Fruit fly (Drosophila melanogaster) whole organism, pupa: ENCODE measurements around the gene CG17834.

Experiments
- CG10348 ChIP-seq: fragments of 200-800 bp; sonication (Bioruptor generic); IDR thresholded peaks from 2 replicates; pipeline ENCODE4 v1.3.6; 2022; ENCODE audit warnings: missing biosample characterization, missing genetic modification characterization
- CG12605 ChIP-seq: fragments of 200-800 bp; sonication (Bioruptor generic); IDR thresholded peaks from 2 replicates; pipeline ENCODE4 v1.3.6; 2022; ENCODE audit warnings: missing biosample characterization, missing genetic modification characterization
- CG13204 ChIP-seq: fragments of 200-800 bp; sonication (Bioruptor generic); optimal IDR thresholded peaks from 2 replicates; lab custom pipeline; 2018; ENCODE audit warnings: missing biosample characterization, mild to moderate bottlenecking, missing genetic modification characterization, moderate library complexity
- CG14655 ChIP-seq: fragments of 200-800 bp; sonication (Bioruptor generic); optimal IDR thresholded peaks from 3 replicates; lab custom pipeline; 2017; ENCODE audit warnings: mild to moderate bottlenecking, missing biosample characterization, missing genetic modification reagents, missing genetic modification characterization
- CG15710 ChIP-seq: fragments of 200-800 bp; sonication (Bioruptor generic); optimal IDR thresholded peaks from 2 replicates; lab custom pipeline; 2018; ENCODE audit warnings: missing biosample characterization, mild to moderate bottlenecking, missing genetic modification characterization, moderate library complexity
- CG17806 ChIP-seq: fragments of 200-800 bp; sonication (Bioruptor generic); optimal IDR thresholded peaks from 2 replicates; lab custom pipeline; 2018; ENCODE audit warnings: missing biosample characterization, mild to moderate bottlenecking, missing genetic modification characterization, moderate library complexity
- CG32121 ChIP-seq: fragments of 200-800 bp; sonication (Bioruptor generic); IDR thresholded peaks from 2 replicates; pipeline ENCODE4 v1.3.6; 2022; ENCODE audit warnings: missing biosample characterization, missing genetic modification characterization
- CG34367 ChIP-seq: fragments of 200-800 bp; sonication (Bioruptor generic); optimal IDR thresholded peaks from 2 replicates; lab custom pipeline; 2018; ENCODE audit warnings: missing biosample characterization, mild to moderate bottlenecking, missing genetic modification characterization
- CG4496 ChIP-seq: fragments of 200-800 bp; sonication (Bioruptor generic); IDR thresholded peaks from 3 replicates; pipeline ENCODE4 v1.3.6; 2022; ENCODE audit warnings: missing biosample characterization, missing genetic modification characterization
- CG8159 ChIP-seq: fragments of 200-800 bp; sonication (Bioruptor generic); optimal IDR thresholded peaks from 3 replicates; lab custom pipeline; 2018; ENCODE audit warnings: missing biosample characterization, mild to moderate bottlenecking, missing genetic modification characterization, moderate library complexity
- CG8301 ChIP-seq: fragments of 200-800 bp; sonication (Bioruptor generic); optimal IDR thresholded peaks from 2 replicates; lab custom pipeline; 2018; ENCODE audit warnings: missing biosample characterization, mild to moderate bottlenecking, missing genetic modification characterization
- CG9948 ChIP-seq: fragments of 200-800 bp; sonication (Bioruptor generic); optimal IDR thresholded peaks from 2 replicates; lab custom pipeline; 2018; ENCODE audit warnings: missing biosample characterization, mild to moderate bottlenecking, missing genetic modification characterization, moderate library complexity
- D1 ChIP-seq: fragments of 200-800 bp; sonication (Bioruptor generic); optimal IDR thresholded peaks from 2 replicates; lab custom pipeline; 2018; ENCODE audit warnings: missing biosample characterization, mild to moderate bottlenecking, missing genetic modification characterization, moderate library complexity
- EcR ChIP-seq: fragments of 200-800 bp; sonication (Bioruptor generic); optimal IDR thresholded peaks from 3 replicates; lab custom pipeline; 2019; ENCODE audit warnings: missing biosample characterization, missing genetic modification characterization, mild to moderate bottlenecking, moderate library complexity, missing genetic modification reagents
- Ets98B ChIP-seq: fragments of 200-800 bp; sonication (Bioruptor generic); IDR thresholded peaks from 2 replicates; pipeline ENCODE4 v1.3.6; 2022; ENCODE audit warnings: missing biosample characterization, missing genetic modification characterization
- Pif1A ChIP-seq: fragments of 200-800 bp; sonication (Bioruptor generic); optimal IDR thresholded peaks from 3 replicates; lab custom pipeline; 2016; ENCODE audit warnings: missing biosample characterization, missing genetic modification characterization
- Pif1B ChIP-seq: fragments of 200-800 bp; sonication (Bioruptor generic); optimal IDR thresholded peaks from 3 replicates; lab custom pipeline; 2016; ENCODE audit warnings: missing biosample characterization, missing genetic modification characterization
- Snoo ChIP-seq: fragments of 200-800 bp; sonication (Bioruptor generic); optimal IDR thresholded peaks from 3 replicates; lab custom pipeline; 2017; ENCODE audit warnings: missing biosample characterization, mild to moderate bottlenecking, missing genetic modification characterization, inconsistent platforms
- fd96Ca ChIP-seq: fragments of 200-800 bp; sonication (Bioruptor generic); IDR thresholded peaks from 3 replicates; pipeline ENCODE4 v1.3.6; 2022; ENCODE audit warnings: missing biosample characterization, missing genetic modification characterization
- gl ChIP-seq: fragments of 200-800 bp; sonication (Bioruptor generic); optimal IDR thresholded peaks from 2 replicates; lab custom pipeline; 2018; ENCODE audit warnings: missing biosample characterization, mild to moderate bottlenecking, missing genetic modification characterization
- rn ChIP-seq: fragments of 200-800 bp; sonication (Bioruptor generic); IDR thresholded peaks from 2 replicates; pipeline ENCODE4 v1.3.6; 2022; ENCODE audit warnings: missing biosample characterization, missing genetic modification characterization

The CG17834 gene

DNA sequence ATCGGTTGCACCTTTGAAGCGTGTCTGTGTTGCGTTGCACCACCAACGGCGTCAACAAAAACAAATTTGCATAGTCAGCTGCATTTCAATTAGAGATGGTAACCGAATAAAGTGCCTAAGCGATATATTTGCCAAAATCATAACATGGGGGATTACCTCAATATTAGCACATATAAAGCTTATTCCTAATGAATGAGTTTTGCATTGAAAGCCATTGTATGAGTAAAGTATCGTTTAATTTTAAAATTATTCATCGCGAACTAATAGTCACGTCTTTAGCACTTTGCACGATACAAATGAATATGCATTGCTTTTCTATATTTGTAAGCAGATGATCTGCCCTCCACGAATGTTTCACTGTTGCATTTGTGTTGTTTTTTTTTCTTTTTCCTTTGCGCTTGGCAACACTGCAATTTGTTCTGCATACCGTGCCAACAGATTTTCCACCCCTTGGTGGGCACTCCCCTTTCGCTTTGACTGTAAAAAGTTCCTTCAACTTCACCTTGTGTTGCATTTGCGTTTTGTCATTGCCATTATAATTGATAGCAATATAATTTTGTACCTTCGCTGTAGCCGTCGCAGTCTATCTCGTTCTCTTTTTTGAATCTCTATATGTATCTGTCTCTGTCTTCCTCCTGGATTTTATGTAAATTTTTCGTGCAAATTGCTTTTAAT, 56.2 kb downstream of the CG17834 start:
- no peak for TF ChIP-seq CG13204 (GFP tag; lab: Kevin White, UChicago)
- TF ChIP-seq EcR (GFP tag; lab: Kevin White, UChicago) = peak; percentile 36
- TF ChIP-seq CG14655 (GFP tag; lab: Kevin White, UChicago) = peak; percentile 67
- peak; percentile 54 for TF ChIP-seq CG9948 (tag; lab: Kevin White, UChicago)
- TF ChIP-seq Pif1A (GFP tag; lab: Kevin White, UChicago) = peak; percentile 47
- peak; percentile 49; the same call in 1 of the 2 replicates for TF ChIP-seq Ets98B (GFP tag; lab: Robert Waterston, UW)
- no peak for TF ChIP-seq Snoo
- TF ChIP-seq CG8301 (tag; lab: Kevin White, UChicago) = peak; percentile 63
- no peak for TF ChIP-seq rn
- TF ChIP-seq CG34367 (tag; lab: Kevin White, UChicago) = peak; percentile 44
- TF ChIP-seq Pif1B (GFP tag; lab: Kevin White, UChicago) = peak; percentile 47
- TF ChIP-seq D1 (tag; lab: Kevin White, UChicago) = no peak
- 0 out of 2 replicates have a peak, but pooled peaks have one; percentile 8 for TF ChIP-seq CG12605 (GFP tag; lab: Robert Waterston, UW)
- peak; percentile 64 for TF ChIP-seq CG4496
- TF ChIP-seq gl (tag; lab: Kevin White, UChicago) = no peak
- no peak for TF ChIP-seq fd96Ca (GFP tag; lab: Robert Waterston, UW)
- TF ChIP-seq CG10348 (GFP tag; lab: Robert Waterston, UW) = no peak
- peak; percentile 57 for TF ChIP-seq CG17806 (tag; lab: Kevin White, UChicago)
- TF ChIP-seq CG8159 (tag; lab: Kevin White, UChicago) = peak; percentile 64
- no peak for TF ChIP-seq CG32121 (GFP tag; lab: Robert Waterston, UW)
- TF ChIP-seq CG15710 (tag; lab: Kevin White, UChicago) = peak; percentile 60

dm6 chr2L:8587911-8588310, 59.0 kb downstream of the CG17834 start:
- no peak for TF ChIP-seq CG34367 (tag; lab: Kevin White, UChicago)
- TF ChIP-seq EcR (GFP tag; lab: Kevin White, UChicago) = no peak
- no peak for TF ChIP-seq fd96Ca (GFP tag; lab: Robert Waterston, UW)
- no peak for TF ChIP-seq CG10348 (GFP tag; lab: Robert Waterston, UW)
- TF ChIP-seq Snoo = no peak
- TF ChIP-seq Pif1A (GFP tag; lab: Kevin White, UChicago) = no peak
- no peak for TF ChIP-seq Pif1B (GFP tag; lab: Kevin White, UChicago)
- no peak for TF ChIP-seq rn
- no peak for TF ChIP-seq CG32121 (GFP tag; lab: Robert Waterston, UW)
- TF ChIP-seq gl (tag; lab: Kevin White, UChicago) = no peak
- no peak for TF ChIP-seq D1 (tag; lab: Kevin White, UChicago)
- TF ChIP-seq CG13204 (GFP tag; lab: Kevin White, UChicago) = no peak
- TF ChIP-seq CG4496 = no peak
- no peak for TF ChIP-seq CG17806 (tag; lab: Kevin White, UChicago)
- no peak for TF ChIP-seq CG8159 (tag; lab: Kevin White, UChicago)
- TF ChIP-seq CG15710 (tag; lab: Kevin White, UChicago) = no peak
- TF ChIP-seq CG12605 (GFP tag; lab: Robert Waterston, UW) = no peak
- TF ChIP-seq CG14655 (GFP tag; lab: Kevin White, UChicago) = no peak
- TF ChIP-seq CG9948 (tag; lab: Kevin White, UChicago) = no peak

- TF ChIP-seq fd96Ca (GFP tag; lab: Robert Waterston, UW) (no peak), Snoo (no peak), CG15710 (tag; lab: Kevin White, UChicago) (no peak), CG17806 (tag; lab: Kevin White, UChicago) (peak; percentile 3), D1 (tag; lab: Kevin White, UChicago) (no peak), CG13204 (GFP tag; lab: Kevin White, UChicago) (no peak), CG8159 (tag; lab: Kevin White, UChicago) (peak; percentile 56), CG9948 (tag; lab: Kevin White, UChicago) (peak; percentile 0)
Measured at dm6 chr2L:8588776-8589175, 59.8 kb downstream of the CG17834 start.
